Worm (Caenorhabditis elegans) whole organism, L2 larva: Measurements from ENCODE around the gene best-5.

Experiments
- R02D3.7 ChIP-seq: fragments of 150-350 bp; optimal IDR thresholded peaks from 2 replicates; lab custom pipeline; 2014; ENCODE audit warnings: missing biosample characterization, missing genetic modification characterization
- aly-2 ChIP-seq: fragments of 150-350 bp; optimal IDR thresholded peaks from 2 replicates; lab custom pipeline; 2014; ENCODE audit warnings: missing biosample characterization, missing genetic modification characterization
- ceh-82 ChIP-seq: fragments of 150-350 bp; optimal IDR thresholded peaks from 2 replicates; lab custom pipeline; 2014; ENCODE audit warnings: missing biosample characterization, missing genetic modification characterization
- elt-1 ChIP-seq: fragments of 150-350 bp; optimal IDR thresholded peaks from 2 replicates; lab custom pipeline; 2014; ENCODE audit warnings: missing biosample characterization, missing genetic modification characterization
- mdl-1 ChIP-seq, 2 experiments: fragments of 150-350 bp in 1 of 2; sonication (generic microtip) in 1 of 2; optimal IDR thresholded peaks; 2 replicates each; lab custom pipeline; 2017; ENCODE audit warnings: missing biosample characterization in 2 of 2, missing genetic modification characterization in 2 of 2
- nhr-11 ChIP-seq: fragments of 150-350 bp; optimal IDR thresholded peaks from 2 replicates; lab custom pipeline; 2014; ENCODE audit warnings: missing biosample characterization, missing genetic modification characterization
- nhr-237 ChIP-seq: fragments of 150-350 bp; optimal IDR thresholded peaks from 2 replicates; lab custom pipeline; 2014; ENCODE audit warnings: missing biosample characterization, missing genetic modification characterization
- skn-1 ChIP-seq: sonication (generic microtip); optimal IDR thresholded peaks from 2 replicates; lab custom pipeline; 2017; ENCODE audit warnings: missing biosample characterization, missing genetic modification characterization
- snpc-4 ChIP-seq: fragments of 150-350 bp; optimal IDR thresholded peaks from 2 replicates; lab custom pipeline; 2014; ENCODE audit warnings: missing biosample characterization, missing genetic modification characterization
- zag-1 ChIP-seq: fragments of 150-350 bp; optimal IDR thresholded peaks from 2 replicates; lab custom pipeline; 2014; ENCODE audit warnings: missing biosample characterization, missing genetic modification characterization
- ztf-11 ChIP-seq: sonication (generic microtip); optimal IDR thresholded peaks from 2 replicates; lab custom pipeline; 2017; ENCODE audit warnings: missing biosample characterization, missing genetic modification characterization
- ztf-4 ChIP-seq: fragments of 150-350 bp; optimal IDR thresholded peaks from 2 replicates; lab custom pipeline; 2014; ENCODE audit warnings: missing biosample characterization, missing genetic modification characterization

- TF ChIP-seq mdl-1 (tag; optimal IDR thresholded peaks at IDR 0.05; lab: Kevin White, UChicago) = no peak
- TF ChIP-seq snpc-4 (tag; lab: Kevin White, UChicago) = no peak
- TF ChIP-seq skn-1 = no peak
- TF ChIP-seq ztf-11 = no peak
- TF ChIP-seq nhr-237 (tag; lab: Kevin White, UChicago) = no peak
- TF ChIP-seq zag-1 = no peak
- TF ChIP-seq ztf-4 (tag; lab: Kevin White, UChicago) = no peak
- no peak for TF ChIP-seq ceh-82 (tag; lab: Kevin White, UChicago)
- no peak for TF ChIP-seq nhr-11 (tag; lab: Kevin White, UChicago)
- no peak for TF ChIP-seq aly-2
- TF ChIP-seq elt-1 (tag; lab: Kevin White, UChicago) = no peak
- TF ChIP-seq R02D3.7 (tag; lab: Kevin White, UChicago) = no peak
Measured at ce11 chrIII:9669546-9669945, 20.5 kb downstream of the best-5 start.
